Fruit fly (Drosophila melanogaster) whole organism, embryonic: ENCODE measurements around the gene CG10232.
A peak's percentile ranks its signal among the peaks of the same experiment; 100 is the strongest.

Experiments used
- Blimp-1 ChIP-seq: fragments of 200-800 bp; sonication (Bioruptor generic); optimal IDR thresholded peaks from 3 replicates; lab custom pipeline; 2018; ENCODE audit warnings: missing biosample characterization, missing genetic modification characterization, mild to moderate bottlenecking, moderate library complexity, missing genetic modification reagents
- CG12391 ChIP-seq: fragments of 200-800 bp; sonication (Bioruptor generic); optimal IDR thresholded peaks from 3 replicates; lab custom pipeline; 2018; ENCODE audit warnings: missing biosample characterization, mild to moderate bottlenecking, missing genetic modification characterization, moderate library complexity
- CG1529 ChIP-seq: fragments of 200-800 bp; sonication (Bioruptor generic); optimal IDR thresholded peaks from 3 replicates; lab custom pipeline; 2018; ENCODE audit warnings: missing biosample characterization, missing genetic modification characterization
- CG16863 ChIP-seq: fragments of 200-800 bp; sonication (Bioruptor generic); optimal IDR thresholded peaks from 3 replicates; lab custom pipeline; 2016; ENCODE audit warnings: missing biosample characterization, missing genetic modification characterization
- CG17186 ChIP-seq: fragments of 200-800 bp; sonication (Bioruptor generic); optimal IDR thresholded peaks from 3 replicates; lab custom pipeline; 2017; ENCODE audit warnings: missing biosample characterization, missing genetic modification reagents, missing genetic modification characterization
- CG17829 ChIP-seq: fragments of 200-800 bp; optimal IDR thresholded peaks from 2 replicates; lab custom pipeline; 2019; ENCODE audit warnings: missing biosample characterization, mild to moderate bottlenecking, missing genetic modification characterization, moderate library complexity
- CG18011 ChIP-seq: fragments of 200-800 bp; sonication (Bioruptor generic); optimal IDR thresholded peaks from 2 replicates; lab custom pipeline; 2017; ENCODE audit warnings: missing biosample characterization, missing genetic modification characterization, mild to moderate bottlenecking, moderate library complexity, missing genotype
- CG2889 ChIP-seq: fragments of 200-800 bp; sonication (Bioruptor generic); IDR thresholded peaks from 3 replicates; pipeline ENCODE4 v1.3.6; 2022; ENCODE audit warnings: missing biosample characterization, missing genetic modification characterization
- CG31388 ChIP-seq: fragments of 200-800 bp; sonication (Bioruptor generic); optimal IDR thresholded peaks from 2 replicates; lab custom pipeline; 2016; ENCODE audit warnings: missing biosample characterization, missing genetic modification characterization
- CG32772 ChIP-seq: fragments of 200-800 bp; sonication (Bioruptor generic); IDR thresholded peaks from 2 replicates; pipeline ENCODE4 v1.3.6; 2022; ENCODE audit warnings: missing biosample characterization, missing genetic modification characterization
- CG3407 ChIP-seq: fragments of 200-800 bp; sonication (Bioruptor generic); optimal IDR thresholded peaks from 2 replicates; lab custom pipeline; 2018; ENCODE audit warnings: missing biosample characterization, mild to moderate bottlenecking, missing genetic modification characterization
- CG34376 ChIP-seq: fragments of 200-800 bp; sonication (Bioruptor generic); optimal IDR thresholded peaks from 2 replicates; lab custom pipeline; 2018; ENCODE audit warnings: missing biosample characterization, mild to moderate bottlenecking, missing genetic modification characterization
- CG3726 ChIP-seq: fragments of 200-800 bp; sonication (Bioruptor generic); IDR thresholded peaks from 3 replicates; pipeline ENCODE4, ENCODE4 v1.3.6; 2022; ENCODE audit warnings: missing biosample characterization, missing genetic modification characterization
- CG43689 ChIP-seq: fragments of 200-800 bp; sonication (Bioruptor generic); IDR thresholded peaks from 2 replicates; pipeline ENCODE4 v1.3.6; 2022; ENCODE audit warnings: missing biosample characterization, missing genetic modification characterization
- CG4730 ChIP-seq: fragments of 200-800 bp; sonication (Bioruptor generic); IDR thresholded peaks from 2 replicates; pipeline ENCODE4 v1.3.6; 2022; ENCODE audit warnings: missing biosample characterization, missing genetic modification characterization
- CG8290 ChIP-seq, 3 experiments: fragments of 200-800 bp; sonication (Bioruptor generic); optimal IDR thresholded peaks; 2 replicates each; lab custom pipeline; 2016 to 2019; ENCODE audit warnings: missing biosample characterization in 3 of 3, missing genetic modification characterization in 3 of 3, mild to moderate bottlenecking in 2 of 3, moderate library complexity in 1 of 3
- CG9797 ChIP-seq: fragments of 200-800 bp; sonication (Bioruptor generic); optimal IDR thresholded peaks from 3 replicates; lab custom pipeline; 2018; ENCODE audit warnings: missing biosample characterization, mild to moderate bottlenecking, missing genetic modification characterization
- CG9817 ChIP-seq: fragments of 200-800 bp; sonication (Bioruptor generic); optimal IDR thresholded peaks from 2 replicates; lab custom pipeline; 2018; ENCODE audit warnings: missing biosample characterization, mild to moderate bottlenecking, missing genetic modification characterization, moderate library complexity
- CoRest ChIP-seq: fragments of 200-800 bp; sonication (Bioruptor generic); optimal IDR thresholded peaks from 3 replicates; lab custom pipeline; 2018; ENCODE audit warnings: missing biosample characterization, mild to moderate bottlenecking, missing genetic modification characterization, moderate library complexity
- Fer3 ChIP-seq: fragments of 200-800 bp; sonication (Bioruptor generic); optimal IDR thresholded peaks from 2 replicates; lab custom pipeline; 2018; ENCODE audit warnings: missing biosample characterization, mild to moderate bottlenecking, missing genetic modification characterization, moderate library complexity
- HLH3B ChIP-seq: fragments of 200-800 bp; sonication (Bioruptor generic); IDR thresholded peaks from 2 replicates; pipeline ENCODE4 v1.3.6; 2022; ENCODE audit warnings: missing biosample characterization, missing genetic modification characterization
- Hey ChIP-seq: fragments of 200-800 bp; sonication (Bioruptor generic); optimal IDR thresholded peaks from 3 replicates; lab custom pipeline; 2018; ENCODE audit warnings: missing biosample characterization, mild to moderate bottlenecking, missing genetic modification characterization
- Hr51 ChIP-seq, 2 experiments: fragments of 200-800 bp; sonication (Bioruptor generic); optimal IDR thresholded peaks; 2 replicates in 1 of 2; 3 replicates in 1 of 2; lab custom pipeline; 2016 to 2018; ENCODE audit warnings: missing biosample characterization in 2 of 2, missing genetic modification characterization in 2 of 2, mild to moderate bottlenecking in 1 of 2, moderate library complexity in 1 of 2
- Hsf ChIP-seq: fragments of 200-800 bp; sonication (Bioruptor generic); optimal IDR thresholded peaks from 3 replicates; lab custom pipeline; 2016; ENCODE audit warnings: missing biosample characterization, missing genetic modification characterization
- Lim3 ChIP-seq: fragments of 200-800 bp; sonication (Bioruptor generic); IDR thresholded peaks from 2 replicates; pipeline ENCODE4 v1.3.6; 2022; ENCODE audit warnings: missing biosample characterization, missing genetic modification characterization
- Meics ChIP-seq: fragments of 200-800 bp; sonication (Bioruptor generic); optimal IDR thresholded peaks from 2 replicates; lab custom pipeline; 2017; ENCODE audit warnings: missing biosample characterization, mild to moderate bottlenecking, missing genetic modification characterization
- Mes4 ChIP-seq: fragments of 200-800 bp; sonication (Bioruptor generic); optimal IDR thresholded peaks from 2 replicates; lab custom pipeline; 2016; ENCODE audit warnings: missing biosample characterization, missing genetic modification characterization
- Mrtf ChIP-seq: fragments of 200-800 bp; sonication (Bioruptor generic); IDR thresholded peaks from 3 replicates; pipeline ENCODE4 v1.3.6; 2022; ENCODE audit warnings: missing biosample characterization, missing genetic modification characterization
- Nf-YC ChIP-seq: fragments of 200-800 bp; optimal IDR thresholded peaks from 3 replicates; lab custom pipeline; 2019; ENCODE audit warnings: missing biosample characterization, mild to moderate bottlenecking, missing genetic modification characterization, moderate library complexity
- Sin3A ChIP-seq: fragments of >200 bp; optimal IDR thresholded peaks from 2 replicates; lab custom pipeline; 2018
- ab ChIP-seq: fragments of 200-800 bp; sonication (Bioruptor generic); optimal IDR thresholded peaks from 2 replicates; lab custom pipeline; 2016; ENCODE audit warnings: missing biosample characterization, missing genetic modification characterization
- al ChIP-seq: fragments of 200-800 bp; sonication (Bioruptor generic); IDR thresholded peaks from 2 replicates; pipeline ENCODE4 v1.3.6; 2022; ENCODE audit warnings: missing biosample characterization, missing genetic modification characterization
- aop ChIP-seq: fragments of 200-800 bp; sonication (Bioruptor generic); IDR thresholded peaks from 2 replicates; pipeline ENCODE4 v1.3.6; 2022; ENCODE audit warnings: missing biosample characterization, missing genetic modification characterization
- ash1 ChIP-seq: fragments of 200-800 bp; sonication (Bioruptor generic); optimal IDR thresholded peaks from 2 replicates; lab custom pipeline; 2018; ENCODE audit warnings: missing biosample characterization, mild to moderate bottlenecking, missing genetic modification characterization
- bcd ChIP-seq: fragments of 200-800 bp; sonication (Bioruptor generic); optimal IDR thresholded peaks from 2 replicates; lab custom pipeline; 2017; ENCODE audit warnings: missing biosample characterization, mild to moderate bottlenecking, missing genetic modification characterization
- bsh ChIP-seq, 2 experiments: fragments of 200-800 bp; sonication (Bioruptor generic); optimal IDR thresholded peaks; 2 replicates each; lab custom pipeline; 2017 to 2018; ENCODE audit warnings: mild to moderate bottlenecking in 2 of 2, missing biosample characterization in 2 of 2, missing genetic modification characterization in 2 of 2, moderate library complexity in 1 of 2
- dmrt99B ChIP-seq: fragments of 200-800 bp; sonication (Bioruptor generic); optimal IDR thresholded peaks from 2 replicates; lab custom pipeline; 2018; ENCODE audit warnings: missing biosample characterization, mild to moderate bottlenecking, missing genetic modification characterization, moderate library complexity
- fd96Cb ChIP-seq: fragments of 200-800 bp; sonication (Bioruptor generic); optimal IDR thresholded peaks from 2 replicates; lab custom pipeline; 2018; ENCODE audit warnings: missing biosample characterization, mild to moderate bottlenecking, missing genetic modification characterization, moderate library complexity
- gsb-n ChIP-seq: fragments of 200-800 bp; sonication (Bioruptor generic); optimal IDR thresholded peaks from 3 replicates; lab custom pipeline; 2018; ENCODE audit warnings: missing biosample characterization, mild to moderate bottlenecking, missing genetic modification characterization
- ind ChIP-seq: fragments of 200-800 bp; sonication (Bioruptor generic); optimal IDR thresholded peaks from 3 replicates; lab custom pipeline; 2016; ENCODE audit warnings: missing biosample characterization, missing genetic modification characterization
- lbe ChIP-seq: fragments of 200-800 bp; sonication (Bioruptor generic); optimal IDR thresholded peaks from 2 replicates; lab custom pipeline; 2016; ENCODE audit warnings: missing biosample characterization, mild to moderate bottlenecking, missing genetic modification characterization
- mam ChIP-seq: fragments of 200-800 bp; sonication (Bioruptor generic); optimal IDR thresholded peaks from 3 replicates; lab custom pipeline; 2016; ENCODE audit warnings: missing biosample characterization, missing genetic modification characterization
- pan ChIP-seq, 4 experiments: fragments of >200 bp in 3 of 4; fragments of 200-800 bp in 1 of 4; sonication (Bioruptor generic) in 1 of 4; optimal IDR thresholded peaks in 3 of 4; IDR thresholded peaks in 1 of 4; 2 replicates each; pipeline versions ENCODE4 v1.3.6 to Lab custom; 2017 to 2022; ENCODE audit warnings: missing biosample characterization in 2 of 4, missing genetic modification characterization in 2 of 4, mixed read lengths in 1 of 4
- pho ChIP-seq: fragments of 200-800 bp; sonication (Bioruptor generic); optimal IDR thresholded peaks from 2 replicates; lab custom pipeline; 2016; ENCODE audit warnings: missing biosample characterization, missing genetic modification characterization
- psq ChIP-seq: fragments of 200-800 bp; sonication (Bioruptor generic); optimal IDR thresholded peaks from 2 replicates; lab custom pipeline; 2017; ENCODE audit warnings: missing biosample characterization, missing genetic modification characterization
- sisA ChIP-seq: fragments of 200-800 bp; sonication (Bioruptor generic); IDR thresholded peaks from 2 replicates; pipeline ENCODE4 v1.3.6; 2022; ENCODE audit warnings: missing biosample characterization, missing genetic modification characterization
- so ChIP-seq: fragments of 200-800 bp; sonication (Bioruptor generic); IDR thresholded peaks from 3 replicates; pipeline ENCODE4 v1.3.6; 2022; ENCODE audit warnings: missing biosample characterization, missing genetic modification characterization
- toy ChIP-seq: fragments of 200-800 bp; sonication (Bioruptor generic); IDR thresholded peaks from 2 replicates; pipeline ENCODE4 v1.3.6; 2022; ENCODE audit warnings: missing biosample characterization, missing genetic modification characterization
- trem ChIP-seq: fragments of 200-800 bp; optimal IDR thresholded peaks from 3 replicates; lab custom pipeline; 2019; ENCODE audit warnings: missing biosample characterization, mild to moderate bottlenecking, missing genetic modification characterization, moderate library complexity
- twi ChIP-seq: fragments of 200-800 bp; optimal IDR thresholded peaks from 2 replicates; lab custom pipeline; 2019; ENCODE audit warnings: missing biosample characterization, mild to moderate bottlenecking, missing genetic modification characterization, moderate library complexity
- z ChIP-seq: fragments of 200-800 bp; sonication (Bioruptor generic); IDR thresholded peaks from 3 replicates; pipeline ENCODE4 v1.3.6; 2022; ENCODE audit warnings: missing biosample characterization, missing genetic modification characterization

CG10232 gene

DNA sequence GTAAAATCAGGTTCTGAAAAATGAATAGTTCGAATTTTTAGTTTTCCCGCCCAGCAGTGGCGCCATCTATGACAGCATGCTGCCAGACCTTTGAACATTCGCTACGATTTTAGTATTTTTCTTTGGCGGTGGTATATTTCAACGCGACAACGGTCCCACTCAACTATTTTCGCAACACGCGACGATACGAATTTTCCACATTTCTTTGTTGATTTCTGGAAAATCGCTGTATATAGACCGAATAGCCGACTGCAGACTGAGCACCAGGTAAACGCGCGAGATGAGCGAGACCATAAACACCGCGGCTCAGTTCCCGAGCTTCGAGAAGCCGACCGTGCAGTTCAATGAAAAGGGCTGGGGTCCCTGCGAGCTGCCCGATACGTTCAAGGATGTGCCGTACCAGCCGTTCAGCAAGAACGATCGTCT lies 41.5 kb downstream of the CG10232 start, which contains the start of gene eIF3d1 (continued):
- no peak for TF ChIP-seq ash1
- no peak for TF ChIP-seq HLH3B
- no peak for TF ChIP-seq z (GFP tag; lab: Robert Waterston, UW)
- peak; percentile 26 for TF ChIP-seq CG17829 (tag; lab: Kevin White, UChicago)
- TF ChIP-seq Blimp-1: no peak
- TF ChIP-seq Meics (GFP tag; lab: Kevin White, UChicago): no peak
- no peak for TF ChIP-seq CG43689
- no peak for TF ChIP-seq CG18011 (GFP tag; lab: Kevin White, UChicago)
- TF ChIP-seq Lim3 (GFP tag; lab: Robert Waterston, UW): no peak
- no peak for TF ChIP-seq Fer3 (tag; lab: Kevin White, UChicago)
- TF ChIP-seq sisA (GFP tag; lab: Robert Waterston, UW): no peak
- TF ChIP-seq CG3726 (GFP tag; lab: Robert Waterston, UW): no peak
- TF ChIP-seq aop: no peak
- TF ChIP-seq ind: peak; percentile 4
- no peak for TF ChIP-seq CG3407 (GFP tag; lab: Kevin White, UChicago)
- no peak for TF ChIP-seq lbe (GFP tag; lab: Kevin White, UChicago)
- peak; percentile 19 for TF ChIP-seq bcd (GFP tag; lab: Kevin White, UChicago)
- TF ChIP-seq CG8290 (GFP tag; optimal IDR thresholded peaks at IDR 0.05; lab: Kevin White, UChicago): peak; percentile 12
- TF ChIP-seq CG8290 (tag; optimal IDR thresholded peaks at IDR 0.05; lab: Kevin White, UChicago): no peak
- TF ChIP-seq CG2889 (GFP tag; lab: Robert Waterston, UW): no peak
- TF ChIP-seq CG4730 (GFP tag; lab: Robert Waterston, UW): no peak
- TF ChIP-seq CG9797 (GFP tag; lab: Kevin White, UChicago): peak; percentile 99
- TF ChIP-seq Hr51 (GFP tag; optimal IDR thresholded peaks at IDR 0.05; lab: Kevin White, UChicago): no peak
- TF ChIP-seq Hsf (GFP tag; lab: Kevin White, UChicago): peak; percentile 49
- peak; percentile 31 for TF ChIP-seq CG17186 (GFP tag; lab: Kevin White, UChicago)
- no peak for TF ChIP-seq CG34376 (GFP tag; lab: Kevin White, UChicago)
- TF ChIP-seq CG16863 (GFP tag; lab: Kevin White, UChicago): no peak
- TF ChIP-seq bsh (GFP tag; optimal IDR thresholded peaks at IDR 0.05; lab: Kevin White, UChicago): no peak
- no peak for TF ChIP-seq Nf-YC (tag; lab: Kevin White, UChicago)
- peak; percentile 73 for TF ChIP-seq Sin3A (lab: Kevin White, UChicago)
- no peak for TF ChIP-seq Mrtf
- no peak for TF ChIP-seq CG9817 (tag; lab: Kevin White, UChicago)
- TF ChIP-seq pho (GFP tag; lab: Kevin White, UChicago): no peak
- TF ChIP-seq Hey (tag; lab: Kevin White, UChicago): no peak
- no peak for TF ChIP-seq CG32772 (GFP tag; lab: Robert Waterston, UW)
- TF ChIP-seq gsb-n: no peak
- no peak for TF ChIP-seq CG31388 (GFP tag; lab: Kevin White, UChicago)
- TF ChIP-seq ab: no peak
- TF ChIP-seq fd96Cb (tag; lab: Kevin White, UChicago): no peak
- no peak for TF ChIP-seq pan (optimal IDR thresholded peaks at IDR 0.05; lab: Kevin White, UChicago)
- TF ChIP-seq pan (GFP tag; optimal IDR thresholded peaks at IDR 0.05 in 1 of 2, IDR thresholded peaks at IDR 0.05 in 1 of 2): no peak
- peak; percentile 18 for TF ChIP-seq mam
- no peak for TF ChIP-seq CG1529 (GFP tag; lab: Kevin White, UChicago)
- TF ChIP-seq so (GFP tag; lab: Robert Waterston, UW): no peak
- no peak for TF ChIP-seq Mes4 (GFP tag; lab: Kevin White, UChicago)
- no peak for TF ChIP-seq twi (tag; lab: Kevin White, UChicago)
- TF ChIP-seq toy (GFP tag; lab: Robert Waterston, UW): no peak
- peak; percentile 38 for TF ChIP-seq CG12391 (tag; lab: Kevin White, UChicago)
- TF ChIP-seq CoRest: peak; percentile 53
- TF ChIP-seq psq: no peak
- TF ChIP-seq dmrt99B: no peak
- no peak for TF ChIP-seq al (GFP tag; lab: Robert Waterston, UW)
- peak; percentile 74 for TF ChIP-seq trem
